Worm (Caenorhabditis elegans) whole organism, midembryonic: ENCODE measurements around the gene kin-4.
A peak's percentile ranks its signal among the peaks of the same experiment; 100 is the strongest.

Experiments
- T22C8.4 ChIP-seq: fragments of 200-800 bp; sonication (Bioruptor generic); IDR thresholded peaks from 2 replicates; pipeline ENCODE4 v1.3.6; 2022; ENCODE audit warnings: missing genetic modification characterization, missing compliant biosample characterization
- cog-1 ChIP-seq: sonication (generic microtip); optimal IDR thresholded peaks from 2 replicates; lab custom pipeline; 2016; ENCODE audit warnings: missing genetic modification characterization, missing compliant biosample characterization
- flt-1 ChIP-seq: fragments of 200-800 bp; sonication (Bioruptor generic); IDR thresholded peaks from 2 replicates; pipeline ENCODE4 v1.3.6; 2022; ENCODE audit warnings: missing genetic modification characterization, missing compliant biosample characterization
- klf-2 ChIP-seq: fragments of 200-800 bp; sonication (Bioruptor generic); conservative IDR thresholded peaks from 2 replicates; pipeline ENCODE4 v1.3.6; 2022; ENCODE audit warnings: missing genetic modification reagents, missing genetic modification characterization, missing compliant biosample characterization
- med-1 ChIP-seq: sonication (generic microtip); optimal IDR thresholded peaks from 2 replicates; lab custom pipeline; 2017; ENCODE audit warnings: missing genetic modification characterization, mild to moderate bottlenecking, missing compliant biosample characterization, antibody characterized with exemption, missing genetic modification reagents; ENCODE audit not compliant: insufficient read depth
- ref-1 ChIP-seq: fragments of 200-800 bp; sonication (Bioruptor generic); conservative IDR thresholded peaks from 2 replicates; pipeline ENCODE4 v1.3.6; 2022; ENCODE audit warnings: missing genetic modification reagents, missing genetic modification characterization, missing compliant biosample characterization
- tab-1 ChIP-seq: fragments of 200-800 bp; sonication (Bioruptor generic); IDR thresholded peaks from 2 replicates; pipeline ENCODE4 v1.3.6; 2022; ENCODE audit warnings: missing genetic modification characterization, missing compliant biosample characterization
- ztf-23 ChIP-seq: fragments of 200-800 bp; sonication (Bioruptor generic); IDR thresholded peaks from 2 replicates; pipeline ENCODE4 v1.3.6; 2022; ENCODE audit warnings: missing genetic modification reagents, missing genetic modification characterization, missing compliant biosample characterization
- ztf-29 ChIP-seq: fragments of 200-800 bp; sonication (Bioruptor generic); IDR thresholded peaks from 2 replicates; pipeline ENCODE4 v1.3.6; 2022; ENCODE audit warnings: missing genetic modification reagents, missing genetic modification characterization, missing compliant biosample characterization

The kin-4 gene

DNA sequence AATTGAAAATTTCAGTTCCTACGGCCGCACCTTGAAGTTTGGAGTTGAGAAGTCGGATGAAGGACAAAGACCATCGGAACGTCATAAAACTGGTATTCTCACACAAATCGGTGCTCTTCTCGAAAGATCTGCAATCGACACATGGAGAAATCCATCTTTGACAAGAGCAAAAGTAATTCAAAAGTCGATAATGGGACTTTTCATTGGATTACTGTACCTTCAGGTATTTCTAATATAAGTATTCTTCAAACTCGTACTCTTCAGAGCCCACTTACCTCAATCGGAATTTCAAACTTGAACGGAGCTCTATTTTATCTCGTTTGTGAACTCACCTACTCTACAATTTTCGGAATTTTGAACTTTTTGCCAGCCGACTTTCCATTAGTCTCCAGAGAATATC lies 46.5 kb downstream of the kin-4 start:
- TF ChIP-seq med-1 (GFP tag; lab: Kevin White, UChicago) (no peak), cog-1 (tag; lab: Kevin White, UChicago) (no peak), tab-1 (GFP tag; lab: Robert Waterston, UW) (no peak)

DNA sequence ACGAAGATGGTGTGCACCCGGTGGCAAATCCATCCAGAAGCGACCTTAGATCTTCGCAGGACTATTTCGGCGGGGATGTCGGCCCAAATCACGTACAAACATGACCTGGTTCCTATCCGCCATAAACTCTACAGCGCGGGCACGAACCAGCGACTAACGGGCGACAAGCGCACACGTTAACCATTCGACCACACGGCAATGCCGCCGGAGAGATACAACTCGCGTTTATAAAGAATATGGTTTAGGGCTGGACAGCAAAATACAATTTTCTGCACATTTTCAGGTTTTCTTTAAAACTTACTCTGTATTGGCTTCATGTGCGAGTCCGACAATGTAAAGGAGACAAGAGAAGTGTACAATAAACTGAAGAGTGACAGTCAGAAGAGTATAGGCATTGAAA lies 48.5 kb downstream of the kin-4 start:
- TF ChIP-seq T22C8.4: peak; percentile 86
- TF ChIP-seq flt-1 (GFP tag; lab: Robert Waterston, UW): peak; percentile 96
- TF ChIP-seq klf-2 (GFP tag; lab: Robert Waterston, UW): peak; percentile 96
- peak; percentile 91 for TF ChIP-seq ref-1 (GFP tag; lab: Robert Waterston, UW)
- peak; percentile 90 for TF ChIP-seq cog-1 (tag; lab: Kevin White, UChicago)
- peak; percentile 78 for TF ChIP-seq med-1 (GFP tag; lab: Kevin White, UChicago)
- TF ChIP-seq tab-1 (GFP tag; lab: Robert Waterston, UW): peak; percentile 96
- peak; percentile 95 for TF ChIP-seq ztf-23 (GFP tag; lab: Robert Waterston, UW)
- TF ChIP-seq ztf-29 (GFP tag; lab: Robert Waterston, UW): peak; percentile 94

DNA sequence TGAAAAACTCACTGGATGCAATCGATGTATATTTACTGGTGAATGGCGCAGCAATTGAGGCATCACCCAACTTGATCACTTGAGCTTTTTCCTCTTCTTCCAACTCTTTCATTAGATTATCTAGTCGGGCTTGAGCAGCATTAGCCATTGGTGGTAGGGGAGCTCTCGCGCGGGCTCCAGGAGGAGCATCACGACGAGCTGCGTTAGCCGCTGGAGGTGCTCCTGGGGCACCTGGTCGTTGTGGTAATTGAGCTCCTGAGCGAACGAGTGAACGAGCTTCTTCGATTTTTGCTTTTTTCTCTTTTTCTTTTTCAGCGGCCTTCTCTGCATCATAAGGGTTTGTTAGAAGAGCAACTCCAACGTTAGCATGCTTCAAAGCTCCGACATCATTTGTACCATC lies 49.5 kb downstream of the kin-4 start:
- TF ChIP-seq med-1 (GFP tag; lab: Kevin White, UChicago) (no peak), tab-1 (GFP tag; lab: Robert Waterston, UW) (no peak), ref-1 (GFP tag; lab: Robert Waterston, UW) (no peak), T22C8.4 (no peak), flt-1 (GFP tag; lab: Robert Waterston, UW) (no peak), ztf-29 (GFP tag; lab: Robert Waterston, UW) (no peak), cog-1 (tag; lab: Kevin White, UChicago) (no peak), ztf-23 (GFP tag; lab: Robert Waterston, UW) (no peak), klf-2 (GFP tag; lab: Robert Waterston, UW) (no peak)

- no peak for TF ChIP-seq ztf-29 (GFP tag; lab: Robert Waterston, UW)
- no peak for TF ChIP-seq ztf-23 (GFP tag; lab: Robert Waterston, UW)
- TF ChIP-seq ref-1 (GFP tag; lab: Robert Waterston, UW): no peak
- TF ChIP-seq tab-1 (GFP tag; lab: Robert Waterston, UW): no peak
- no peak for TF ChIP-seq T22C8.4
- no peak for TF ChIP-seq cog-1 (tag; lab: Kevin White, UChicago)
- no peak for TF ChIP-seq klf-2 (GFP tag; lab: Robert Waterston, UW)
- TF ChIP-seq med-1 (GFP tag; lab: Kevin White, UChicago): no peak
- no peak for TF ChIP-seq flt-1 (GFP tag; lab: Robert Waterston, UW)
Measured at ce11 chrIV:11479095-11479494, 53.6 kb downstream of the kin-4 start, which contains the start of gene catp-8. Gene catp-8, minus strand, starts transcription at chrIV:11479251.

DNA sequence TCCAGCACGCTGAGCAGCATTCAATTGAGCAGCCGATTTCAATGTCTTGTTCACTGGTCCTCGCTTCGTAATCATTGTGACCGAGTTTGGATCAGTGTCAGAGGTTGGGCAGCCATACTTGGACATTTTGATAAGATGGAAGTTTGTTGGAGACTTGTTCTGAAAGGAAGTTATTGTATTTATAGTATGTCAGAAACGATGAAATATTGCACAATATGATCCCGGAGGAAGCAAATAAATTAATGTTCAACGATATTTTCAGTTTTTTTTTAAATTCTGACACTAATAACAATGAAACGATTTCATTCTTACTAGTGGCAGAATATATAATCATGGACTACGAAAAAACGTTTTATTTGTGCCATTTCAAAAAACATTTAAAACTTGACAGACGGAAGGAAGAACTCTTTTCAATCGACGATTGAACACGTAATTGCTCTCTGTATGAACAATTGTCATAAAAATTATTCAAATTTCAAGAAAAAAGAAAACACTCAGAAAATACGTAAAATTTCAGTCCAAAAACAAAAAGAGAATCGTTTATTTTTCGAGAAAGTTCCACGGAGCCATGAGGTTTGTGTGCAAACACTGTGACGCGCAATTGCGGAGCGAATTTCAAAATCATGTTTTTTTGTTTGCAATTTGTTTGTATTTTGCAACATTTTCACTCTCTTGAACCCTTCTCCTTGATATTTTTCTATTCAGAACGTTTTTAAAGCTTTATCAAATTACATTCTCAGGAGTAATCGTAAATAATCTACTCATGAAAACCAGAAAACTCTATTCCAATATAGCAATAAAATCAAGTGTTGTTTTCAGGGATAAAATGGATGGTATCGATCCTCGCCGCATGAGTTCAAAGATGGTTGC lies 54.7 kb downstream of the kin-4 start, which contains the start of the genes mbf-1 and nse-4:
Gene mbf-1, minus strand, starts transcription at position 343 of the 870 bp plus-strand sequence.
Gene nse-4, plus strand, starts transcription at position 820 of the 870 bp plus-strand sequence.
- TF ChIP-seq ztf-29 (GFP tag; lab: Robert Waterston, UW) (no peak), cog-1 (tag; lab: Kevin White, UChicago) (peak; percentile 16)

DNA sequence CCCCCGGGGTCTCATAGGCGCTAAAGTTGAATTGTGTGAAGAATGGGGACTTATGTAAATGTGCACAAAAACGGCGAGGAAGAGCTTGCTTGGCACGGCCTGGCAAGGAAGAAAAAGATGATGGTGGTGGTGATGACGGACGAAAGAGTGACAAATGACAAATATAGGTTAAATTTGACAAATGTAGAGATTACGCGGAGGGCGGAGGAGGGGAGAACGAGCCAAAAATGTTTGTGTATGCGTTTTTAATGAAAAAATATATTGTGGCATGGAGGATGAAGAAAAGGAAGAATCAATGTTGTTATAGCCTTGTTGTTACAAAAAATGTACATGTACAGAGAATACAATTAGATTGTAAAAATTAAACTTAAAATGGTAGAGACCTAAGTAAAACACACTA lies 61.3 kb downstream of the kin-4 start:
- no peak for TF ChIP-seq cog-1 (tag; lab: Kevin White, UChicago)
- no peak for TF ChIP-seq ztf-29 (GFP tag; lab: Robert Waterston, UW)
- TF ChIP-seq T22C8.4: no peak
- no peak for TF ChIP-seq ref-1 (GFP tag; lab: Robert Waterston, UW)
- no peak for TF ChIP-seq med-1 (GFP tag; lab: Kevin White, UChicago)
- no peak for TF ChIP-seq tab-1 (GFP tag; lab: Robert Waterston, UW)
- TF ChIP-seq ztf-23 (GFP tag; lab: Robert Waterston, UW): no peak

- TF ChIP-seq T22C8.4: no peak
- no peak for TF ChIP-seq klf-2 (GFP tag; lab: Robert Waterston, UW)
- no peak for TF ChIP-seq cog-1 (tag; lab: Kevin White, UChicago)
Measured at ce11 chrIV:11487889-11488556, 62.5 kb downstream of the kin-4 start.

ce11 chrIV:11489077-11489476 lies 63.5 kb downstream of the kin-4 start:
- no peak for TF ChIP-seq flt-1 (GFP tag; lab: Robert Waterston, UW)
- no peak for TF ChIP-seq ref-1 (GFP tag; lab: Robert Waterston, UW)
- no peak for TF ChIP-seq ztf-23 (GFP tag; lab: Robert Waterston, UW)
- TF ChIP-seq med-1 (GFP tag; lab: Kevin White, UChicago): no peak
- TF ChIP-seq ztf-29 (GFP tag; lab: Robert Waterston, UW): no peak
- no peak for TF ChIP-seq T22C8.4
- TF ChIP-seq klf-2 (GFP tag; lab: Robert Waterston, UW): no peak
- no peak for TF ChIP-seq cog-1 (tag; lab: Kevin White, UChicago)
- TF ChIP-seq tab-1 (GFP tag; lab: Robert Waterston, UW): no peak
